Worm (Caenorhabditis elegans): ENCODE results near the gene ZK354.7.

- TF ChIP-seq F44E2.7 (GFP tag; IDR thresholded peaks at IDR 0.05), result no peak
- TF ChIP-seq ceh-82 (tag; optimal IDR thresholded peaks at IDR 0.05), result no peak
- TF ChIP-seq daf-19 (GFP tag; conservative IDR thresholded peaks at IDR 0.05), result no peak
- no peak for TF ChIP-seq skn-1 (tag; optimal IDR thresholded peaks at IDR 0.05)
- TF ChIP-seq unc-130 (GFP tag; optimal IDR thresholded peaks at IDR 0.05), result no peak
- no peak for TF ChIP-seq unc-39 (tag; optimal IDR thresholded peaks at IDR 0.05)
- no peak for TF ChIP-seq fos-1 (tag; optimal IDR thresholded peaks at IDR 0.05)
- TF ChIP-seq nhr-28 (tag; optimal IDR thresholded peaks at IDR 0.05), result no peak
- no peak for TF ChIP-seq aly-2 (tag; optimal IDR thresholded peaks at IDR 0.05)
- no peak for TF ChIP-seq nhr-25 (tag; optimal IDR thresholded peaks at IDR 0.05; ENCODE audit: borderline replicate concordance, insufficient read depth)
Measured at ce11 chrIV:5274123-5274581, 28.8 kb downstream of the ZK354.7 start, which contains the start of gene slfl-4.

All from whole organism, L4 larva.